Worm (Caenorhabditis elegans) whole organism, L3 larva: Measurements from ENCODE around the gene F41E6.5.
A peak's percentile ranks its signal among the peaks of the same experiment; 100 is the strongest.

ENCODE experiments used
- R02D3.7 ChIP-seq: fragments of 150-350 bp; optimal IDR thresholded peaks from 2 replicates; lab custom pipeline; 2014; ENCODE audit warnings: missing biosample characterization, missing genetic modification characterization
- ZK546.5 ChIP-seq: sonication (generic microtip); optimal IDR thresholded peaks from 2 replicates; lab custom pipeline; 2017; ENCODE audit warnings: missing biosample characterization, missing genetic modification characterization
- ama-1 ChIP-seq: fragments of 150-350 bp; optimal IDR thresholded peaks from 2 replicates; lab custom pipeline; 2018
- ceh-16 ChIP-seq: sonication (generic microtip); optimal IDR thresholded peaks from 2 replicates; lab custom pipeline; 2017; ENCODE audit warnings: missing biosample characterization, missing genetic modification characterization
- ceh-28 ChIP-seq: fragments of 150-350 bp; optimal IDR thresholded peaks from 2 replicates; lab custom pipeline; 2014; ENCODE audit warnings: missing biosample characterization, missing genetic modification reagents, missing genetic modification characterization
- ceh-82 ChIP-seq: fragments of 150-350 bp; optimal IDR thresholded peaks from 2 replicates; lab custom pipeline; 2014; ENCODE audit warnings: missing biosample characterization, missing genetic modification characterization
- daf-12 ChIP-seq: fragments of 150-350 bp; optimal IDR thresholded peaks from 2 replicates; lab custom pipeline; 2014; ENCODE audit warnings: missing biosample characterization, missing genetic modification reagents, missing genetic modification characterization
- egl-27 ChIP-seq: sonication (generic microtip); optimal IDR thresholded peaks from 4 replicates; lab custom pipeline; 2017; ENCODE audit warnings: missing biosample characterization, missing genetic modification reagents, missing genetic modification characterization
- egl-5 ChIP-seq: fragments of 150-350 bp; optimal IDR thresholded peaks from 2 replicates; lab custom pipeline; 2017; ENCODE audit warnings: missing biosample characterization, missing genetic modification reagents, missing genetic modification characterization, inconsistent platforms
- elt-1 ChIP-seq: fragments of 150-350 bp; optimal IDR thresholded peaks from 2 replicates; lab custom pipeline; 2014; ENCODE audit warnings: missing biosample characterization, missing genetic modification characterization
- elt-2 ChIP-seq: sonication (generic microtip); optimal IDR thresholded peaks from 2 replicates; lab custom pipeline; 2016; ENCODE audit warnings: missing genetic modification reagents, mild to moderate bottlenecking, missing genetic modification characterization, missing compliant biosample characterization
- eor-1 ChIP-seq, 2 experiments: fragments of 150-350 bp; optimal IDR thresholded peaks; 2 replicates each; lab custom pipeline; 2014 to 2018; ENCODE audit warnings: missing biosample characterization in 2 of 2, missing genetic modification characterization in 2 of 2
- fkh-2 ChIP-seq: fragments of 150-350 bp; optimal IDR thresholded peaks from 2 replicates; lab custom pipeline; 2014; ENCODE audit warnings: missing biosample characterization, missing genetic modification reagents, missing genetic modification characterization
- fos-1 ChIP-seq: fragments of 150-350 bp; optimal IDR thresholded peaks from 2 replicates; lab custom pipeline; 2014; ENCODE audit warnings: missing biosample characterization, missing genetic modification characterization
- hmg-11 ChIP-seq: sonication (generic microtip); optimal IDR thresholded peaks from 2 replicates; lab custom pipeline; 2016; ENCODE audit warnings: missing genetic modification characterization, missing compliant biosample characterization
- jun-1 ChIP-seq: fragments of 150-350 bp; optimal IDR thresholded peaks from 2 replicates; lab custom pipeline; 2014; ENCODE audit warnings: missing biosample characterization, missing genetic modification reagents, missing genetic modification characterization
- lin-15B ChIP-seq: fragments of 150-350 bp; optimal IDR thresholded peaks from 2 replicates; lab custom pipeline; 2014; ENCODE audit warnings: missing biosample characterization, missing genetic modification characterization
- lin-39 ChIP-seq: fragments of 150-350 bp; optimal IDR thresholded peaks from 2 replicates; lab custom pipeline; 2018; ENCODE audit warnings: missing biosample characterization, missing genetic modification reagents, missing genetic modification characterization
- mdl-1 ChIP-seq: fragments of 150-350 bp; optimal IDR thresholded peaks from 2 replicates; lab custom pipeline; 2014; ENCODE audit warnings: missing biosample characterization, missing genetic modification characterization
- mml-1 ChIP-seq: fragments of 150-350 bp; sonication (generic microtip); optimal IDR thresholded peaks from 3 replicates; lab custom pipeline; 2014; ENCODE audit warnings: missing biosample characterization, missing genetic modification characterization
- nfya-1 ChIP-seq: sonication (generic microtip); optimal IDR thresholded peaks from 2 replicates; lab custom pipeline; 2017; ENCODE audit warnings: missing genetic modification characterization, mild to moderate bottlenecking, missing compliant biosample characterization, antibody characterized with exemption, moderate library complexity; ENCODE audit not compliant: insufficient read depth
- nhr-12 ChIP-seq: fragments of 150-350 bp; optimal IDR thresholded peaks from 2 replicates; lab custom pipeline; 2014; ENCODE audit warnings: missing biosample characterization, missing genetic modification characterization
- nhr-23 ChIP-seq: fragments of 150-350 bp; optimal IDR thresholded peaks from 2 replicates; lab custom pipeline; 2014; ENCODE audit warnings: missing biosample characterization, missing genetic modification reagents, missing genetic modification characterization
- nhr-237 ChIP-seq: fragments of 150-350 bp; optimal IDR thresholded peaks from 2 replicates; lab custom pipeline; 2014; ENCODE audit warnings: missing biosample characterization, missing genetic modification characterization
- nhr-25 ChIP-seq: sonication (generic microtip); optimal IDR thresholded peaks from 2 replicates; lab custom pipeline; 2017; ENCODE audit warnings: missing biosample characterization, missing genetic modification characterization
- nhr-43 ChIP-seq: sonication (generic microtip); optimal IDR thresholded peaks from 2 replicates; lab custom pipeline; 2016; ENCODE audit warnings: mild to moderate bottlenecking, missing genetic modification characterization, missing compliant biosample characterization; ENCODE audit not compliant: poor library complexity, severe bottlenecking
- nhr-67 ChIP-seq: fragments of 150-350 bp; optimal IDR thresholded peaks from 2 replicates; lab custom pipeline; 2014; ENCODE audit warnings: missing biosample characterization, missing genetic modification characterization
- nhr-76 ChIP-seq: fragments of 150-350 bp; sonication (generic microtip); optimal IDR thresholded peaks from 5 replicates; lab custom pipeline; 2014; ENCODE audit warnings: missing biosample characterization, missing genetic modification characterization
- pha-4 ChIP-seq: fragments of 150-350 bp; optimal IDR thresholded peaks from 2 replicates; lab custom pipeline; 2014; ENCODE audit warnings: missing biosample characterization, missing genetic modification reagents, missing genetic modification characterization
- pqm-1 ChIP-seq: fragments of 150-350 bp; optimal IDR thresholded peaks from 2 replicates; lab custom pipeline; 2017; ENCODE audit warnings: missing biosample characterization, missing genetic modification characterization, inconsistent platforms
- sea-2 ChIP-seq: fragments of 150-350 bp; sonication (generic microtip); optimal IDR thresholded peaks from 4 replicates; lab custom pipeline; 2014; ENCODE audit warnings: missing biosample characterization, missing genetic modification reagents, missing genetic modification characterization
- skn-1 ChIP-seq: fragments of 150-350 bp; optimal IDR thresholded peaks from 2 replicates; lab custom pipeline; 2014; ENCODE audit warnings: missing biosample characterization, missing genetic modification characterization
- snpc-4 ChIP-seq: fragments of 150-350 bp; optimal IDR thresholded peaks from 2 replicates; lab custom pipeline; 2014; ENCODE audit warnings: missing biosample characterization, missing genetic modification characterization
- unc-39 ChIP-seq: sonication (generic microtip); optimal IDR thresholded peaks from 4 replicates; lab custom pipeline; 2017; ENCODE audit warnings: missing biosample characterization, missing genetic modification characterization
- unc-62 ChIP-seq: fragments of 150-350 bp; sonication (generic microtip); optimal IDR thresholded peaks from 4 replicates; lab custom pipeline; 2014; ENCODE audit warnings: missing biosample characterization, missing genetic modification reagents, missing genetic modification characterization
- zag-1 ChIP-seq: fragments of 150-350 bp; optimal IDR thresholded peaks from 2 replicates; lab custom pipeline; 2014; ENCODE audit warnings: missing biosample characterization, missing genetic modification characterization
- ztf-11 ChIP-seq: fragments of 150-350 bp; optimal IDR thresholded peaks from 2 replicates; lab custom pipeline; 2014; ENCODE audit warnings: missing biosample characterization, missing genetic modification characterization
- ztf-4 ChIP-seq: fragments of 150-350 bp; optimal IDR thresholded peaks from 2 replicates; lab custom pipeline; 2014; ENCODE audit warnings: missing biosample characterization, missing genetic modification characterization

The F41E6.5 gene

ce11 chrV:8627580-8627979 lies 24.3 kb downstream of the F41E6.5 start:
- TF ChIP-seq mdl-1 (tag; lab: Kevin White, UChicago) (no peak), jun-1 (tag; lab: Kevin White, UChicago) (no peak), nhr-25 (tag; lab: Kevin White, UChicago) (no peak), ztf-4 (tag; lab: Kevin White, UChicago) (no peak), pqm-1 (tag; lab: Kevin White, UChicago) (no peak), nhr-43 (tag; lab: Kevin White, UChicago) (no peak), egl-27 (tag; lab: Kevin White, UChicago) (no peak), zag-1 (no peak), unc-62 (GFP tag; lab: Kevin White, UChicago) (no peak), nhr-237 (tag; lab: Kevin White, UChicago) (no peak)
- TF ChIP-seq, all 47 proteins: peak for 0

ce11 chrV:8629029-8629428 lies 25.7 kb downstream of the F41E6.5 start, which contains the start of gene F41E6.12:
Gene F41E6.12, minus strand, starts transcription at chrV:8629129.
- TF ChIP-seq nhr-23 (tag; lab: Kevin White, UChicago) (peak; percentile 20), unc-39 (tag; lab: Kevin White, UChicago) (no peak)

- TF ChIP-seq nhr-43 (tag; lab: Kevin White, UChicago) (peak; percentile 64), nfya-1 (tag; lab: Kevin White, UChicago) (peak; percentile 75), ceh-82 (no peak), eor-1 (tag; optimal IDR thresholded peaks at IDR 0.05; lab: Kevin White, UChicago) (no peak), elt-1 (peak; percentile 11), ceh-28 (peak; percentile 29), pha-4 (tag; lab: Kevin White, UChicago) (peak; percentile 91), skn-1 (no peak), snpc-4 (tag; lab: Kevin White, UChicago) (peak; percentile 72), elt-2 (tag; lab: Kevin White, UChicago) (peak; percentile 63), lin-39 (peak; percentile 37), lin-15B (tag; lab: Kevin White, UChicago) (peak; percentile 18), ztf-4 (tag; lab: Kevin White, UChicago) (no peak), nhr-25 (tag; lab: Kevin White, UChicago) (peak; percentile 70), nhr-23 (tag; lab: Kevin White, UChicago) (peak; percentile 75), egl-5 (tag; lab: Kevin White, UChicago) (peak; percentile 74), pqm-1 (tag; lab: Kevin White, UChicago) (peak; percentile 40), hmg-11 (tag; lab: Kevin White, UChicago) (peak; percentile 72)
Observed at ce11 chrV:8631277-8631765, 28.0 kb downstream of the F41E6.5 start, which contains the start of gene atg-18. Gene atg-18, minus strand, starts transcription at chrV:8631327.

- TF ChIP-seq ztf-11 (tag; lab: Kevin White, UChicago) (no peak), pha-4 (tag; lab: Kevin White, UChicago) (no peak), nhr-25 (tag; lab: Kevin White, UChicago) (no peak), egl-27 (tag; lab: Kevin White, UChicago) (no peak), ztf-4 (tag; lab: Kevin White, UChicago) (no peak), mml-1 (tag; lab: Kevin White, UChicago) (no peak), R02D3.7 (tag; lab: Kevin White, UChicago) (no peak), nhr-67 (no peak), ceh-16 (tag; lab: Kevin White, UChicago) (no peak), sea-2 (no peak), ceh-28 (no peak), nhr-23 (tag; lab: Kevin White, UChicago) (no peak), nfya-1 (tag; lab: Kevin White, UChicago) (no peak), nhr-12 (tag; lab: Kevin White, UChicago) (no peak), daf-12 (tag; lab: Kevin White, UChicago) (no peak), eor-1 (tag; optimal IDR thresholded peaks at IDR 0.05; lab: Kevin White, UChicago) (no peak), ceh-82 (no peak), jun-1 (tag; lab: Kevin White, UChicago) (no peak)
Observed at ce11 chrV:8632788-8633187, 29.5 kb downstream of the F41E6.5 start.

ce11 chrV:8635575-8635974 lies 32.3 kb downstream of the F41E6.5 start, which contains the start of gene oac-29:
Gene oac-29, minus strand, starts transcription at chrV:8635675.
- no peak for TF ChIP-seq sea-2
- TF ChIP-seq nhr-43 (tag; lab: Kevin White, UChicago): no peak
- no peak for TF ChIP-seq pqm-1 (tag; lab: Kevin White, UChicago)
- no peak for TF ChIP-seq egl-5 (tag; lab: Kevin White, UChicago)
- no peak for TF ChIP-seq fkh-2 (tag; lab: Kevin White, UChicago)
- no peak for TF ChIP-seq ZK546.5
- no peak for TF ChIP-seq zag-1
- TF ChIP-seq elt-1: no peak
- TF ChIP-seq fos-1 (tag; lab: Kevin White, UChicago): no peak
- TF ChIP-seq ama-1 (lab: Kevin White, UChicago): no peak
- TF ChIP-seq ztf-4 (tag; lab: Kevin White, UChicago): no peak
- TF ChIP-seq nhr-76 (tag; lab: Kevin White, UChicago): no peak
- TF ChIP-seq, all 47 proteins: peak for 0
